Worm (Caenorhabditis elegans): ENCODE results near the gene K08B5.2.

Gene K08B5.2

DNA sequence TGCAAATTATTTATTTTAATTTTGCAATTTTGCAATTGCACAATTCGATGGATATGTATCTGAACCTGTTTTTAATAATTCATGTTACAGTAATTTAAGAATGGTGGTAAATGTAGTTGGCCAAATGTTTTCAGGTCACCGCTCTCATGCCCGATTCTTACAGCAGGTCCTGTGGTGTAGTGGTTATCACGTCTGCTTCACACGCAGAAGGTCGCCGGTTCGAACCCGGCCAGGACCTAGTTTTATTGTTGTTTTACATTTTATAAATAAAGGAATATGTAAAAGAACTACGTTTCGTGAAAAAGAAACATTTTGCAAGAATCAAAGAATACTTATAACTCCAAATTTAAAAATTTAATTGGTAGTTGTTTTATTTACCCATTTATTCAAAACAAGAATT lies 36.5 kb upstream of the K08B5.2 start (continued):
- peak; percentile 82 for TF ChIP-seq pbrm-1 (GFP tag; IDR thresholded peaks at IDR 0.05)
- TF ChIP-seq let-526 (GFP tag; IDR thresholded peaks at IDR 0.05): no peak
- no peak for TF ChIP-seq cebp-1 (GFP tag; IDR thresholded peaks at IDR 0.05)
- no peak for TF ChIP-seq cebp-1 (tag; optimal IDR thresholded peaks at IDR 0.05)
- no peak for TF ChIP-seq egl-44 (GFP tag; IDR thresholded peaks at IDR 0.05)
- no peak for TF ChIP-seq nhr-80 (tag; optimal IDR thresholded peaks at IDR 0.05)
- no peak for TF ChIP-seq sptf-2 (GFP tag; optimal IDR thresholded peaks at IDR 0.05)
- peak; percentile 93 for TF ChIP-seq tbp1 (GFP tag; optimal IDR thresholded peaks at IDR 0.05)
- TF ChIP-seq let-607 (tag; optimal IDR thresholded peaks at IDR 0.05): no peak
- no peak for TF ChIP-seq nhr-27 (tag; optimal IDR thresholded peaks at IDR 0.05)
- TF ChIP-seq chd-7 (tag; optimal IDR thresholded peaks at IDR 0.05): peak; percentile 23
- no peak for TF ChIP-seq lin-40 (tag; optimal IDR thresholded peaks at IDR 0.05)
- TF ChIP-seq mes-4 (tag; optimal IDR thresholded peaks at IDR 0.05): no peak
- no peak for TF ChIP-seq xnd-1 (tag; optimal IDR thresholded peaks at IDR 0.05)
- TF ChIP-seq madf-8 (GFP tag; conservative IDR thresholded peaks at IDR 0.05): no peak
- TF ChIP-seq T07F8.4 (tag; optimal IDR thresholded peaks at IDR 0.05): no peak
- TF ChIP-seq F23B12.7 (tag; optimal IDR thresholded peaks at IDR 0.05; ENCODE audit: insufficient read depth): no peak
- peak; percentile 58 for TF ChIP-seq him-1 (tag; optimal IDR thresholded peaks at IDR 0.05)
- no peak for TF ChIP-seq rcor-1 (GFP tag; IDR thresholded peaks at IDR 0.05)
- TF ChIP-seq ztf-28 (GFP tag; IDR thresholded peaks at IDR 0.05): no peak
- peak; percentile 0 for TF ChIP-seq dpl-1 (GFP tag; optimal IDR thresholded peaks at IDR 0.05)
- no peak for TF ChIP-seq ceh-27 (GFP tag; optimal IDR thresholded peaks at IDR 0.05)
- TF ChIP-seq rec-8 (tag; optimal IDR thresholded peaks at IDR 0.05): no peak
- no peak for TF ChIP-seq aptf-3 (GFP tag; IDR thresholded peaks at IDR 0.05)
- TF ChIP-seq T26A5.8 (tag; optimal IDR thresholded peaks at IDR 0.05): no peak
- TF ChIP-seq C17E4.6 (GFP tag; IDR thresholded peaks at IDR 0.05): no peak
- peak; percentile 69 for TF ChIP-seq D2030.7 (GFP tag; IDR thresholded peaks at IDR 0.05)
- TF ChIP-seq cebp-2 (GFP tag; IDR thresholded peaks at IDR 0.05): 0 out of 2 replicates have a peak, but pooled peaks have one; percentile 39
- TF ChIP-seq attf-5 (GFP tag; optimal IDR thresholded peaks at IDR 0.05): no peak
- TF ChIP-seq hsf-1 (GFP tag; IDR thresholded peaks at IDR 0.05): no peak
- TF ChIP-seq unc-62 (GFP tag; optimal IDR thresholded peaks at IDR 0.05): no peak
- no peak for TF ChIP-seq K11D2.4 (GFP tag; IDR thresholded peaks at IDR 0.05)
- no peak for TF ChIP-seq ceh-58 (GFP tag; IDR thresholded peaks at IDR 0.05)
- peak; percentile 64 for TF ChIP-seq B0261.1 (tag; optimal IDR thresholded peaks at IDR 0.05)
- TF ChIP-seq attf-3 (GFP tag; conservative IDR thresholded peaks at IDR 0.05): no peak
- TF ChIP-seq madf-3 (GFP tag; IDR thresholded peaks at IDR 0.05): no peak
- no peak for TF ChIP-seq lin-35 (GFP tag; optimal IDR thresholded peaks at IDR 0.05)
- TF ChIP-seq F33H1.4 (GFP tag; IDR thresholded peaks at IDR 0.05): no peak
- peak; percentile 23; the same call in 1 of the 2 replicates for TF ChIP-seq dox-1 (GFP tag; IDR thresholded peaks at IDR 0.05)
- TF ChIP-seq K12H6.12 (tag; optimal IDR thresholded peaks at IDR 0.05): no peak
- TF ChIP-seq Y53F4B.3 (GFP tag; IDR thresholded peaks at IDR 0.05): no peak
- no peak for TF ChIP-seq nfyb-1 (GFP tag; IDR thresholded peaks at IDR 0.05)
- TF ChIP-seq snpc-1.1 (tag; optimal IDR thresholded peaks at IDR 0.05; ENCODE audit: insufficient read depth): peak; percentile 55
- TF ChIP-seq hrde-1 (tag; optimal IDR thresholded peaks at IDR 0.05; ENCODE audit: borderline replicate concordance): no peak
- no peak for TF ChIP-seq F22D6.2 (tag; optimal IDR thresholded peaks at IDR 0.05)
- TF ChIP-seq F57A8.1 (GFP tag; optimal IDR thresholded peaks at IDR 0.05): no peak
- TF ChIP-seq die-1 (tag; optimal IDR thresholded peaks at IDR 0.05): peak; percentile 60
- no peak for TF ChIP-seq Y53G8AR.9 (GFP tag; conservative IDR thresholded peaks at IDR 0.05)
- TF ChIP-seq F55B11.4 (tag; optimal IDR thresholded peaks at IDR 0.05; ENCODE audit: borderline replicate concordance, insufficient read depth): no peak

Measured in whole organism, young adult.